Fruit fly (Drosophila melanogaster) whole organism, embryonic: Measurements from ENCODE around the gene Cyp1.
A peak's percentile ranks its signal among the peaks of the same experiment; 100 is the strongest.

Source experiments
- Antp ChIP-seq: fragments of 200-800 bp; sonication (Bioruptor generic); optimal IDR thresholded peaks from 3 replicates; lab custom pipeline; 2016; ENCODE audit warnings: missing biosample characterization, missing genetic modification characterization
- Awh ChIP-seq: fragments of 200-800 bp; sonication (Bioruptor generic); IDR thresholded peaks from 2 replicates; pipeline ENCODE4, ENCODE4 v1.3.6; 2022; ENCODE audit warnings: missing biosample characterization, missing genetic modification characterization
- Bdp1 ChIP-seq: fragments of 200-800 bp; sonication (Bioruptor generic); optimal IDR thresholded peaks from 3 replicates; lab custom pipeline; 2016; ENCODE audit warnings: missing biosample characterization, missing genetic modification characterization
- Bgb ChIP-seq: fragments of 200-800 bp; sonication (Bioruptor generic); IDR thresholded peaks from 2 replicates; pipeline ENCODE4 v1.3.6; 2022; ENCODE audit warnings: missing biosample characterization, missing genetic modification characterization; ENCODE audit not compliant: partially characterized antibody
- Bteb2 ChIP-seq: fragments of 200-800 bp; sonication (Bioruptor generic); optimal IDR thresholded peaks from 2 replicates; lab custom pipeline; 2016; ENCODE audit warnings: missing biosample characterization, missing genetic modification characterization
- CG10274 ChIP-seq: fragments of 200-800 bp; sonication (Bioruptor generic); optimal IDR thresholded peaks from 3 replicates; lab custom pipeline; 2017; ENCODE audit warnings: missing biosample characterization, mild to moderate bottlenecking, missing genetic modification characterization
- CG12659 ChIP-seq: fragments of 200-800 bp; sonication (Bioruptor generic); optimal IDR thresholded peaks from 3 replicates; lab custom pipeline; 2017; ENCODE audit warnings: mild to moderate bottlenecking, missing biosample characterization, missing genetic modification reagents, missing genetic modification characterization
- CG13296 ChIP-seq: fragments of 200-800 bp; sonication (Bioruptor generic); optimal IDR thresholded peaks from 3 replicates; lab custom pipeline; 2018; ENCODE audit warnings: missing biosample characterization, mild to moderate bottlenecking, missing genetic modification characterization
- CG13424 ChIP-seq: fragments of 200-800 bp; sonication (Bioruptor generic); optimal IDR thresholded peaks from 2 replicates; lab custom pipeline; 2019; ENCODE audit warnings: missing biosample characterization, mild to moderate bottlenecking, missing genetic modification characterization, moderate library complexity
- CG13775 ChIP-seq: fragments of 200-800 bp; sonication (Bioruptor generic); optimal IDR thresholded peaks from 3 replicates; lab custom pipeline; 2017; ENCODE audit warnings: missing biosample characterization, mild to moderate bottlenecking, missing genetic modification characterization
- CG14710 ChIP-seq: fragments of 200-800 bp; sonication (Bioruptor generic); optimal IDR thresholded peaks from 3 replicates; lab custom pipeline; 2019; ENCODE audit warnings: missing biosample characterization, mild to moderate bottlenecking, missing genetic modification characterization, moderate library complexity
- CG14965 ChIP-seq: fragments of 200-800 bp; sonication (Bioruptor generic); optimal IDR thresholded peaks from 2 replicates; lab custom pipeline; 2016; ENCODE audit warnings: missing biosample characterization, missing genetic modification characterization, borderline replicate concordance
- CG15269 ChIP-seq: fragments of 200-800 bp; sonication (Bioruptor generic); optimal IDR thresholded peaks from 2 replicates; lab custom pipeline; 2018; ENCODE audit warnings: missing biosample characterization, mild to moderate bottlenecking, missing genetic modification characterization, moderate library complexity
- CG15479 ChIP-seq: fragments of 200-800 bp; sonication (Bioruptor generic); optimal IDR thresholded peaks from 3 replicates; lab custom pipeline; 2019; ENCODE audit warnings: missing biosample characterization, mild to moderate bottlenecking, missing genetic modification characterization, moderate library complexity
- CG1602 ChIP-seq: fragments of 200-800 bp; sonication (Bioruptor generic); optimal IDR thresholded peaks from 3 replicates; lab custom pipeline; 2016; ENCODE audit warnings: missing biosample characterization, missing genetic modification characterization
- CG17361 ChIP-seq: fragments of 200-800 bp; sonication (Bioruptor generic); IDR thresholded peaks from 3 replicates; pipeline ENCODE4 v1.3.6; 2022; ENCODE audit warnings: missing biosample characterization, missing genetic modification characterization
- CG17385 ChIP-seq: fragments of 200-800 bp; sonication (Bioruptor generic); optimal IDR thresholded peaks from 3 replicates; lab custom pipeline; 2018; ENCODE audit warnings: missing biosample characterization, mild to moderate bottlenecking, missing genetic modification characterization
- CG2120 ChIP-seq: fragments of 200-800 bp; sonication (Bioruptor generic); optimal IDR thresholded peaks from 3 replicates; lab custom pipeline; 2016; ENCODE audit warnings: missing biosample characterization, missing genetic modification characterization
- CG3065 ChIP-seq: fragments of 200-800 bp; sonication (Bioruptor generic); optimal IDR thresholded peaks from 2 replicates; lab custom pipeline; 2016; ENCODE audit warnings: missing biosample characterization, missing genetic modification characterization
- CG33557 ChIP-seq: fragments of 200-800 bp; sonication (Bioruptor generic); optimal IDR thresholded peaks from 2 replicates; lab custom pipeline; 2019; ENCODE audit warnings: missing biosample characterization, mild to moderate bottlenecking, missing genetic modification characterization, moderate library complexity
- CG4282 ChIP-seq: fragments of 200-800 bp; sonication (Bioruptor generic); optimal IDR thresholded peaks from 2 replicates; lab custom pipeline; 2016; ENCODE audit warnings: missing biosample characterization, missing genetic modification characterization
- CG6854 ChIP-seq: fragments of 200-800 bp; sonication (Bioruptor generic); optimal IDR thresholded peaks from 3 replicates; lab custom pipeline; 2017; ENCODE audit warnings: missing biosample characterization, mild to moderate bottlenecking, missing genetic modification characterization
- CG8281 ChIP-seq: fragments of 200-800 bp; sonication (Bioruptor generic); optimal IDR thresholded peaks from 2 replicates; lab custom pipeline; 2018; ENCODE audit warnings: missing biosample characterization, mild to moderate bottlenecking, missing genetic modification characterization, moderate library complexity
- CkIIα-i1 ChIP-seq: fragments of 200-800 bp; sonication (Bioruptor generic); IDR thresholded peaks from 2 replicates; pipeline ENCODE4 v1.3.6; 2022; ENCODE audit warnings: missing biosample characterization, missing genetic modification characterization
- Doc3 ChIP-seq: fragments of 200-800 bp; sonication (Bioruptor generic); IDR thresholded peaks from 3 replicates; pipeline ENCODE4 v1.3.6; 2022; ENCODE audit warnings: missing biosample characterization, missing genetic modification characterization; ENCODE audit not compliant: partially characterized antibody
- Lhr ChIP-seq: fragments of 200-800 bp; sonication (Bioruptor generic); optimal IDR thresholded peaks from 3 replicates; lab custom pipeline; 2017; ENCODE audit warnings: mild to moderate bottlenecking, missing biosample characterization, missing genetic modification reagents, missing genetic modification characterization
- Med ChIP-seq: fragments of 200-800 bp; sonication (Bioruptor generic); peaks from one replicate; lab custom pipeline; 2016; ENCODE audit warnings: missing biosample characterization, missing genetic modification characterization, mild to moderate bottlenecking, inconsistent platforms, moderate library complexity
- NC2α ChIP-seq: fragments of 200-800 bp; sonication (Bioruptor generic); optimal IDR thresholded peaks from 2 replicates; lab custom pipeline; 2016; ENCODE audit warnings: missing biosample characterization, missing genetic modification characterization
- Nf-YB ChIP-seq: fragments of 200-800 bp; sonication (Bioruptor generic); optimal IDR thresholded peaks from 3 replicates; lab custom pipeline; 2019; ENCODE audit warnings: missing biosample characterization, mild to moderate bottlenecking, missing genetic modification characterization, moderate library complexity
- Oaz ChIP-seq: fragments of 200-800 bp; sonication (Bioruptor generic); IDR thresholded peaks from 2 replicates; pipeline ENCODE4 v1.3.6; 2022; ENCODE audit warnings: missing biosample characterization, missing genetic modification characterization
- Six4 ChIP-seq: fragments of 200-800 bp; sonication (Bioruptor generic); optimal IDR thresholded peaks from 2 replicates; lab custom pipeline; 2016; ENCODE audit warnings: missing biosample characterization, missing genetic modification characterization
- abd-A ChIP-seq: fragments of 200-800 bp; sonication (Bioruptor generic); optimal IDR thresholded peaks from 3 replicates; lab custom pipeline; 2019; ENCODE audit warnings: missing biosample characterization, mild to moderate bottlenecking, missing genetic modification characterization, moderate library complexity
- az2 ChIP-seq: fragments of 200-800 bp; sonication (Bioruptor generic); optimal IDR thresholded peaks from 3 replicates; lab custom pipeline; 2016; ENCODE audit warnings: missing biosample characterization, missing genetic modification characterization
- chif ChIP-seq, 2 experiments: fragments of 200-800 bp; sonication (Bioruptor generic); optimal IDR thresholded peaks; 3 replicates each; lab custom pipeline; 2016; ENCODE audit warnings: missing biosample characterization in 2 of 2, missing genetic modification characterization in 2 of 2
- crp ChIP-seq, 2 experiments: fragments of 200-800 bp; sonication (Bioruptor generic); optimal IDR thresholded peaks; 2 replicates in 1 of 2; 3 replicates in 1 of 2; lab custom pipeline; 2017; ENCODE audit warnings: missing biosample characterization in 2 of 2, missing genetic modification characterization in 2 of 2, mild to moderate bottlenecking in 1 of 2, moderate library complexity in 1 of 2
- danr ChIP-seq: fragments of 200-800 bp; sonication (Bioruptor generic); IDR thresholded peaks from 2 replicates; pipeline ENCODE4 v1.3.6; 2022; ENCODE audit warnings: missing biosample characterization, missing genetic modification characterization
- dpn ChIP-seq, 2 experiments: fragments of 200-800 bp; sonication (Bioruptor generic); optimal IDR thresholded peaks; 3 replicates each; lab custom pipeline; 2016; ENCODE audit warnings: missing biosample characterization in 2 of 2, missing genetic modification characterization in 2 of 2
- exex ChIP-seq: fragments of 200-800 bp; sonication (Bioruptor generic); optimal IDR thresholded peaks from 4 replicates; lab custom pipeline; 2018; ENCODE audit warnings: missing biosample characterization, mild to moderate bottlenecking, missing genetic modification characterization, moderate library complexity
- fd96Cb ChIP-seq: fragments of 200-800 bp; sonication (Bioruptor generic); optimal IDR thresholded peaks from 2 replicates; lab custom pipeline; 2018; ENCODE audit warnings: missing biosample characterization, mild to moderate bottlenecking, missing genetic modification characterization, moderate library complexity
- fu2 ChIP-seq: fragments of 200-800 bp; sonication (Bioruptor generic); optimal IDR thresholded peaks from 2 replicates; lab custom pipeline; 2016; ENCODE audit warnings: missing biosample characterization, missing genetic modification characterization
- gcm2 ChIP-seq: fragments of 200-800 bp; sonication (Bioruptor generic); optimal IDR thresholded peaks from 2 replicates; lab custom pipeline; 2016; ENCODE audit warnings: missing biosample characterization, missing genetic modification characterization
- inv ChIP-seq: fragments of 200-800 bp; sonication (Bioruptor generic); IDR thresholded peaks from 2 replicates; pipeline ENCODE4 v1.3.6; 2022; ENCODE audit warnings: missing biosample characterization, missing genetic modification characterization; ENCODE audit not compliant: partially characterized antibody
- phol ChIP-seq: fragments of 200-800 bp; sonication (Bioruptor generic); optimal IDR thresholded peaks from 3 replicates; lab custom pipeline; 2018; ENCODE audit warnings: missing biosample characterization, mild to moderate bottlenecking, missing genetic modification characterization, moderate library complexity
- rib ChIP-seq: fragments of 200-800 bp; sonication (Bioruptor generic); IDR thresholded peaks from 2 replicates; pipeline ENCODE4 v1.3.6; 2022; ENCODE audit warnings: missing biosample characterization, missing genetic modification characterization
- sim ChIP-seq: fragments of 200-800 bp; sonication (Bioruptor generic); IDR thresholded peaks from 2 replicates; pipeline ENCODE4 v1.3.6; 2022; ENCODE audit warnings: missing biosample characterization, missing genetic modification characterization
- sisA ChIP-seq: fragments of 200-800 bp; sonication (Bioruptor generic); IDR thresholded peaks from 2 replicates; pipeline ENCODE4 v1.3.6; 2022; ENCODE audit warnings: missing biosample characterization, missing genetic modification characterization
- twi ChIP-seq: fragments of 200-800 bp; optimal IDR thresholded peaks from 2 replicates; lab custom pipeline; 2019; ENCODE audit warnings: missing biosample characterization, mild to moderate bottlenecking, missing genetic modification characterization, moderate library complexity
- yki ChIP-seq: fragments of >200 bp; optimal IDR thresholded peaks from 3 replicates; lab custom pipeline; 2018
- zf30C ChIP-seq: fragments of 200-800 bp; sonication (Bioruptor generic); optimal IDR thresholded peaks from 3 replicates; lab custom pipeline; 2018; ENCODE audit warnings: missing biosample characterization, mild to moderate bottlenecking, missing genetic modification characterization

Gene Cyp1

dm6 chrX:16320197-16320921 is at the start of gene Cyp1 (continued):
- TF ChIP-seq CG14965 (GFP tag; lab: Kevin White, UChicago) (no peak), fd96Cb (peak; percentile 35), CkIIα-i1 (GFP tag; lab: Robert Waterston, UW) (no peak), sim (GFP tag; lab: Robert Waterston, UW) (peak; percentile 44; the same call in 1 of the 2 replicates), CG4282 (GFP tag; lab: Kevin White, UChicago) (no peak), Oaz (0 out of 2 replicates have a peak, but pooled peaks have one; percentile 11), Bdp1 (GFP tag; lab: Kevin White, UChicago) (no peak), dpn (GFP tag; optimal IDR thresholded peaks at IDR 0.05; lab: Kevin White, UChicago) (peak; percentile 11 to 28), Bteb2 (GFP tag; lab: Kevin White, UChicago) (no peak), CG10274 (GFP tag; lab: Kevin White, UChicago) (no peak), CG17361 (peak; percentile 61), crp (GFP tag; optimal IDR thresholded peaks at IDR 0.05; lab: Kevin White, UChicago) (no peak), CG6854 (no peak), zf30C (no peak), CG15479 (GFP tag; lab: Kevin White, UChicago) (peak; percentile 74), chif (GFP tag; optimal IDR thresholded peaks at IDR 0.05; lab: Kevin White, UChicago) (no peak), Bgb (GFP tag; lab: Robert Waterston, UW) (peak; percentile 89), phol (peak; percentile 92), Nf-YB (GFP tag; lab: Kevin White, UChicago) (no peak), Lhr (GFP tag; lab: Kevin White, UChicago) (no peak), yki (no peak), CG1602 (peak; percentile 1), NC2α (GFP tag; lab: Kevin White, UChicago) (no peak), exex (tag; lab: Kevin White, UChicago) (no peak), gcm2 (GFP tag; lab: Kevin White, UChicago) (no peak), Awh (GFP tag; lab: Robert Waterston, UW) (0 out of 2 replicates have a peak, but pooled peaks have one; percentile 33), CG13775 (GFP tag; lab: Kevin White, UChicago) (peak; percentile 58), fu2 (no peak), danr (GFP tag; lab: Robert Waterston, UW) (no peak), rib (GFP tag; lab: Robert Waterston, UW) (peak; percentile 42; the same call in 1 of the 2 replicates), sisA (GFP tag; lab: Robert Waterston, UW) (peak; percentile 36), CG15269 (tag; lab: Kevin White, UChicago) (peak; percentile 35), Six4 (GFP tag; lab: Kevin White, UChicago) (no peak), Antp (GFP tag; lab: Kevin White, UChicago) (peak; percentile 12), twi (tag; lab: Kevin White, UChicago) (no peak), CG14710 (peak; percentile 32), CG2120 (peak; percentile 54), CG12659 (GFP tag; lab: Kevin White, UChicago) (peak; percentile 60), Med (GFP tag; lab: Kevin White, UChicago) (peak; percentile 88), CG13296 (GFP tag; lab: Kevin White, UChicago) (no peak), abd-A (no peak), CG13424 (peak; percentile 20), CG17385 (GFP tag; lab: Kevin White, UChicago) (no peak), Doc3 (GFP tag; lab: Robert Waterston, UW) (0 out of 3 replicates have a peak, but pooled peaks have one; percentile 42), CG33557 (GFP tag; lab: Kevin White, UChicago) (no peak), CG3065 (GFP tag; lab: Kevin White, UChicago) (no peak), inv (GFP tag; lab: Robert Waterston, UW) (peak; percentile 71; the same call in 1 of the 2 replicates), az2 (GFP tag; lab: Kevin White, UChicago) (no peak), CG8281 (tag; lab: Kevin White, UChicago) (no peak)
